Worm (Caenorhabditis elegans) whole organism, young adult: ENCODE results near the gene T16G1.4.
A peak's percentile ranks its signal among the peaks of the same experiment; 100 is the strongest.
"Not testable (repeated sequence)": the region's sequence is repeated elsewhere in the genome, so short reads cannot be mapped to it uniquely, and the experiment has no call there.

Source experiments
- B0019.2 ChIP-seq: fragments of 200-800 bp; sonication (Bioruptor generic); conservative IDR thresholded peaks from 2 replicates; pipeline ENCODE4 v1.3.6; 2022; ENCODE audit warnings: missing genetic modification reagents, missing genetic modification characterization, missing compliant biosample characterization
- B0261.1 ChIP-seq: sonication (generic microtip); optimal IDR thresholded peaks from 2 replicates; lab custom pipeline; 2016; ENCODE audit warnings: mild to moderate bottlenecking, missing genetic modification characterization, moderate library complexity, missing compliant biosample characterization
- B0336.3 ChIP-seq: fragments of 200-800 bp; sonication (Bioruptor generic); IDR thresholded peaks from 2 replicates; pipeline ENCODE4 v1.3.6; 2022; ENCODE audit warnings: missing genetic modification characterization, missing compliant biosample characterization
- C06A6.2 ChIP-seq: fragments of 200-800 bp; sonication (Bioruptor generic); conservative IDR thresholded peaks from 2 replicates; pipeline ENCODE4 v1.3.6; 2022; ENCODE audit warnings: missing genetic modification characterization, missing compliant biosample characterization
- D2030.7 ChIP-seq: fragments of 200-800 bp; sonication (Bioruptor generic); IDR thresholded peaks from 2 replicates; pipeline ENCODE4 v1.3.6; 2022; ENCODE audit warnings: missing genetic modification reagents, missing genetic modification characterization, missing compliant biosample characterization
- F33H1.4 ChIP-seq: fragments of 200-800 bp; sonication (Bioruptor generic); IDR thresholded peaks from 2 replicates; pipeline ENCODE4 v1.3.6; 2022; ENCODE audit warnings: missing genetic modification reagents, missing genetic modification characterization, missing compliant biosample characterization
- F37B4.10 ChIP-seq: fragments of 200-800 bp; sonication (Bioruptor generic); IDR thresholded peaks from 2 replicates; pipeline ENCODE4 v1.3.6; 2022; ENCODE audit warnings: missing genetic modification characterization, missing compliant biosample characterization
- K11D2.4 ChIP-seq: fragments of 200-800 bp; sonication (Bioruptor generic); IDR thresholded peaks from 2 replicates; pipeline ENCODE4 v1.3.6; 2022; ENCODE audit warnings: missing genetic modification reagents, missing genetic modification characterization, missing compliant biosample characterization
- Y53G8AR.9 ChIP-seq: fragments of 200-800 bp; sonication (Bioruptor generic); conservative IDR thresholded peaks from 2 replicates; pipeline ENCODE4 v1.3.6; 2022; ENCODE audit warnings: missing genetic modification reagents, missing genetic modification characterization, missing compliant biosample characterization
- Y67H2A.10 ChIP-seq: fragments of 200-800 bp; sonication (Bioruptor generic); conservative IDR thresholded peaks from 2 replicates; pipeline ENCODE4 v1.3.6; 2022; ENCODE audit warnings: missing genetic modification reagents, missing genetic modification characterization, missing compliant biosample characterization
- Y95B8A.8 ChIP-seq: fragments of 200-800 bp; sonication (Bioruptor generic); IDR thresholded peaks from 2 replicates; pipeline ENCODE4 v1.3.6; 2022; ENCODE audit warnings: missing genetic modification reagents, missing genetic modification characterization, missing compliant biosample characterization
- attf-3 ChIP-seq: fragments of 200-800 bp; sonication (Bioruptor generic); conservative IDR thresholded peaks from 2 replicates; pipeline ENCODE4 v1.3.6; 2022; ENCODE audit warnings: missing genetic modification reagents, missing genetic modification characterization, missing compliant biosample characterization
- attf-5 ChIP-seq: fragments of 200-800 bp; sonication (Bioruptor generic); optimal IDR thresholded peaks from 2 replicates; lab custom pipeline; 2018; ENCODE audit warnings: mild to moderate bottlenecking, missing genetic modification characterization, missing compliant biosample characterization
- attf-6 ChIP-seq: fragments of 200-800 bp; sonication (Bioruptor generic); IDR thresholded peaks from 2 replicates; pipeline ENCODE4 v1.3.6; 2022; ENCODE audit warnings: missing genetic modification reagents, missing genetic modification characterization, missing compliant biosample characterization
- ceh-100 ChIP-seq: fragments of 200-800 bp; sonication (Bioruptor generic); IDR thresholded peaks from 2 replicates; pipeline ENCODE4 v1.3.6; 2022; ENCODE audit warnings: missing genetic modification reagents, missing genetic modification characterization, missing compliant biosample characterization
- ceh-91 ChIP-seq: fragments of 200-800 bp; sonication (Bioruptor generic); IDR thresholded peaks from 2 replicates; pipeline ENCODE4 v1.3.6; 2022; ENCODE audit warnings: missing genetic modification reagents, missing genetic modification characterization, missing compliant biosample characterization
- dox-1 ChIP-seq: fragments of 200-800 bp; sonication (Bioruptor generic); IDR thresholded peaks from 2 replicates; pipeline ENCODE4 v1.3.6; 2022; ENCODE audit warnings: missing genetic modification reagents, missing genetic modification characterization, missing compliant biosample characterization
- dpl-1 ChIP-seq: fragments of 150-350 bp; optimal IDR thresholded peaks from 2 replicates; lab custom pipeline; 2014; ENCODE audit warnings: missing biosample characterization, missing genetic modification reagents, missing genetic modification characterization
- egl-18 ChIP-seq: fragments of 200-800 bp; sonication (Bioruptor generic); IDR thresholded peaks from 2 replicates; pipeline ENCODE4 v1.3.6; 2022; ENCODE audit warnings: missing genetic modification reagents, missing genetic modification characterization, missing compliant biosample characterization
- egl-44 ChIP-seq: fragments of 200-800 bp; sonication (Bioruptor generic); IDR thresholded peaks from 2 replicates; pipeline ENCODE4 v1.3.6; 2022; ENCODE audit warnings: missing genetic modification reagents, missing genetic modification characterization, missing compliant biosample characterization
- egrh-3 ChIP-seq: fragments of 200-800 bp; sonication (Bioruptor generic); IDR thresholded peaks from 2 replicates; pipeline ENCODE4 v1.3.6; 2022; ENCODE audit warnings: missing genetic modification reagents, missing genetic modification characterization, missing compliant biosample characterization
- ekl-4 ChIP-seq: fragments of 200-800 bp; sonication (Bioruptor generic); IDR thresholded peaks from 2 replicates; pipeline ENCODE4 v1.3.6; 2022; ENCODE audit warnings: missing genetic modification reagents, missing genetic modification characterization, missing compliant biosample characterization
- hmg-1.2 ChIP-seq: fragments of 200-800 bp; sonication (Bioruptor generic); IDR thresholded peaks from 2 replicates; pipeline ENCODE4 v1.3.6; 2022; ENCODE audit warnings: missing genetic modification reagents, missing genetic modification characterization, missing compliant biosample characterization
- let-607 ChIP-seq, 2 experiments: fragments of 200-800 bp in 1 of 2; sonication (Bioruptor generic) in 1 of 2; sonication (generic microtip) in 1 of 2; optimal IDR thresholded peaks; 2 replicates each; lab custom pipeline; 2016 to 2018; ENCODE audit warnings: mild to moderate bottlenecking in 2 of 2, missing compliant biosample characterization in 2 of 2, missing genetic modification characterization in 2 of 2, moderate library complexity in 2 of 2, missing genotype in 1 of 2
- lin-26 ChIP-seq: fragments of 200-800 bp; sonication (Bioruptor generic); IDR thresholded peaks from 2 replicates; pipeline ENCODE4 v1.3.6; 2022; ENCODE audit warnings: missing genetic modification reagents, missing genetic modification characterization, missing compliant biosample characterization
- lin-54 ChIP-seq: fragments of 200-800 bp; sonication (Bioruptor generic); optimal IDR thresholded peaks from 2 replicates; lab custom pipeline; 2018; ENCODE audit warnings: mild to moderate bottlenecking, missing genetic modification characterization, missing compliant biosample characterization
- lir-1 ChIP-seq: fragments of 200-800 bp; sonication (Bioruptor generic); conservative IDR thresholded peaks from 2 replicates; pipeline ENCODE4 v1.3.6; 2022; ENCODE audit warnings: missing genetic modification reagents, missing genetic modification characterization, missing compliant biosample characterization
- lsl-1 ChIP-seq: fragments of 200-800 bp; sonication (Bioruptor generic); optimal IDR thresholded peaks from 2 replicates; lab custom pipeline; 2018; ENCODE audit warnings: mild to moderate bottlenecking, missing genetic modification characterization, moderate library complexity, missing compliant biosample characterization
- madf-10 ChIP-seq: sonication (generic microtip); optimal IDR thresholded peaks from 2 replicates; lab custom pipeline; 2016; ENCODE audit warnings: mild to moderate bottlenecking, missing genetic modification characterization, missing compliant biosample characterization
- madf-3 ChIP-seq: fragments of 200-800 bp; sonication (Bioruptor generic); IDR thresholded peaks from 2 replicates; pipeline ENCODE4 v1.3.6; 2022; ENCODE audit warnings: missing genetic modification reagents, missing genetic modification characterization, missing compliant biosample characterization
- madf-6 ChIP-seq: fragments of 200-800 bp; sonication (Bioruptor generic); IDR thresholded peaks from 2 replicates; pipeline ENCODE4 v1.3.6; 2022; ENCODE audit warnings: missing genetic modification reagents, missing genetic modification characterization, missing compliant biosample characterization
- madf-8 ChIP-seq: fragments of 200-800 bp; sonication (Bioruptor generic); conservative IDR thresholded peaks from 2 replicates; pipeline ENCODE4 v1.3.6; 2022; ENCODE audit warnings: missing genetic modification reagents, missing genetic modification characterization, missing compliant biosample characterization
- mcd-1 ChIP-seq: fragments of 200-800 bp; sonication (Bioruptor generic); IDR thresholded peaks from 2 replicates; pipeline ENCODE4 v1.3.6; 2022; ENCODE audit warnings: missing genetic modification reagents, missing genetic modification characterization, missing compliant biosample characterization
- nfyb-1 ChIP-seq: fragments of 200-800 bp; sonication (Bioruptor generic); IDR thresholded peaks from 2 replicates; pipeline ENCODE4 v1.3.6; 2022; ENCODE audit warnings: missing genetic modification reagents, missing genetic modification characterization, missing compliant biosample characterization
- nhr-80 ChIP-seq: sonication (generic microtip); optimal IDR thresholded peaks from 2 replicates; lab custom pipeline; 2016; ENCODE audit warnings: missing genetic modification characterization, missing compliant biosample characterization
- nhr-90 ChIP-seq: sonication (generic microtip); optimal IDR thresholded peaks from 2 replicates; lab custom pipeline; 2016; ENCODE audit warnings: missing genotype, mild to moderate bottlenecking, missing genetic modification characterization, missing compliant biosample characterization
- pbrm-1 ChIP-seq: fragments of 200-800 bp; sonication (Bioruptor generic); IDR thresholded peaks from 2 replicates; pipeline ENCODE4 v1.3.6; 2022; ENCODE audit warnings: missing genetic modification reagents, missing genetic modification characterization, missing compliant biosample characterization
- rcor-1 ChIP-seq: fragments of 200-800 bp; sonication (Bioruptor generic); IDR thresholded peaks from 2 replicates; pipeline ENCODE4 v1.3.6; 2022; ENCODE audit warnings: missing genetic modification reagents, missing genetic modification characterization, missing compliant biosample characterization
- snpc-4 ChIP-seq, 5 experiments: fragments of 150-350 bp in 1 of 5; sonication (generic microtip) in 4 of 5; optimal IDR thresholded peaks; 2 replicates each; lab custom pipeline; 2014 to 2018; ENCODE audit warnings: missing genetic modification characterization in 5 of 5, missing biosample characterization in 3 of 5, antibody characterized with exemption in 2 of 5, mild to moderate bottlenecking in 2 of 5, missing compliant biosample characterization in 2 of 5, missing genotype in 2 of 5, moderate library complexity in 2 of 5, missing genetic modification reagents in 1 of 5
- somi-1 ChIP-seq: fragments of 200-800 bp; sonication (Bioruptor generic); optimal IDR thresholded peaks from 2 replicates; lab custom pipeline; 2018; ENCODE audit warnings: mild to moderate bottlenecking, missing genetic modification characterization, missing compliant biosample characterization
- tbp1 ChIP-seq: fragments of 200-800 bp; sonication (Bioruptor generic); optimal IDR thresholded peaks from 2 replicates; lab custom pipeline; 2018; ENCODE audit warnings: mild to moderate bottlenecking, missing genetic modification characterization, missing compliant biosample characterization
- tlf-1 ChIP-seq: fragments of 200-800 bp; sonication (Bioruptor generic); optimal IDR thresholded peaks from 2 replicates; lab custom pipeline; 2018; ENCODE audit warnings: mild to moderate bottlenecking, missing genetic modification characterization, missing compliant biosample characterization
- ztf-18 ChIP-seq: sonication (generic microtip); optimal IDR thresholded peaks from 2 replicates; lab custom pipeline; 2016; ENCODE audit warnings: missing genotype, mild to moderate bottlenecking, missing genetic modification characterization, missing compliant biosample characterization
- ztf-26 ChIP-seq: sonication (generic microtip); optimal IDR thresholded peaks from 2 replicates; lab custom pipeline; 2017; ENCODE audit warnings: missing genetic modification characterization, missing compliant biosample characterization
- ztf-28 ChIP-seq: fragments of 200-800 bp; sonication (Bioruptor generic); IDR thresholded peaks from 2 replicates; pipeline ENCODE4 v1.3.6; 2022; ENCODE audit warnings: missing genetic modification reagents, missing genetic modification characterization, missing compliant biosample characterization
- ztf-3 ChIP-seq: fragments of 200-800 bp; sonication (Bioruptor generic); optimal IDR thresholded peaks from 2 replicates; lab custom pipeline; 2018; ENCODE audit warnings: mild to moderate bottlenecking, missing genetic modification characterization, missing compliant biosample characterization
- ztf-6 ChIP-seq: fragments of 200-800 bp; sonication (Bioruptor generic); IDR thresholded peaks from 2 replicates; pipeline ENCODE4 v1.3.6; 2022; ENCODE audit warnings: missing genetic modification reagents, missing genetic modification characterization, missing compliant biosample characterization

Gene T16G1.4

DNA sequence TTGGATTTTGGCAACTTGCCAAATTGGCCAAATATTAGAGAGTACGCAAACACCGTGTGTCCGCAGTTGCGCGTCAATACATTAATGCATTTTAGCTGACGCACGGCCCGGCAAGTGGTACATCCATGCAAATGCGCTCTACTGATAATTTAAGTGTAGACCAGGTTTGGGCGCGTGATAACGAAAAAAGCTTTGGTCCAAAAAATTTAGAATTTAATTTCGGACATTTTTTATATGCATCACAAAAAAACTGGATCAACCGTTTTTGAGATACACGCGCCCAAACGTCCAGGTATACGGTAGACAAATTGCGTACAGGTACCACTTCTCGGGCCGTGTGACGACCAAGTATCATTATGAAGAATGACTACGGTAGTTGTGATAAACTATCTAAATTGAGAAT lies 26.3 kb upstream of the T16G1.4 start, which contains the start of gene R186.8:
R186.8 (minus strand) TSS at position 58 of the 403 bp plus-strand sequence.
- not testable (repeated sequence) for TF ChIP-seq snpc-4 (GFP tag; optimal IDR thresholded peaks at IDR 0.05; lab: Kevin White, UChicago)
- peak in 2 of 4 experiments; percentile 58 to 64 for TF ChIP-seq snpc-4 (tag; optimal IDR thresholded peaks at IDR 0.05; lab: Kevin White, UChicago)
- peak; percentile 72 for TF ChIP-seq ztf-18 (tag; lab: Kevin White, UChicago)
- TF ChIP-seq ztf-6 = 0 out of 2 replicates have a peak, but pooled peaks have one; percentile 7
- TF ChIP-seq lin-26 = peak; percentile 68; the same call in 1 of the 2 replicates
- 0 out of 2 replicates have a peak, but pooled peaks have one; percentile 18 for TF ChIP-seq ztf-28 (GFP tag; lab: Robert Waterston, UW)
- peak; percentile 70 for TF ChIP-seq F33H1.4 (GFP tag; lab: Robert Waterston, UW)
- TF ChIP-seq ceh-91 (GFP tag; lab: Robert Waterston, UW) = peak; percentile 89
- peak; percentile 91 to 94 for TF ChIP-seq let-607 (tag; optimal IDR thresholded peaks at IDR 0.05; lab: Kevin White, UChicago)
- peak; percentile 92 for TF ChIP-seq hmg-1.2 (GFP tag; lab: Robert Waterston, UW)
- peak; percentile 92 for TF ChIP-seq attf-5 (GFP tag; lab: Kevin White, UChicago)
- TF ChIP-seq Y67H2A.10 = peak; percentile 68; the same call in 1 of the 2 replicates
- TF ChIP-seq nfyb-1 (GFP tag; lab: Robert Waterston, UW) = peak; percentile 86
- TF ChIP-seq tlf-1 (GFP tag; lab: Kevin White, UChicago) = peak; percentile 57
- TF ChIP-seq F37B4.10 = 0 out of 2 replicates have a peak, but pooled peaks have one; percentile 70
- TF ChIP-seq B0336.3 (GFP tag; lab: Robert Waterston, UW) = peak; percentile 76; the same call in 1 of the 2 replicates
- peak; percentile 81 for TF ChIP-seq rcor-1
- TF ChIP-seq ztf-3 (GFP tag; lab: Kevin White, UChicago) = peak; percentile 23
- TF ChIP-seq egl-44 (GFP tag; lab: Robert Waterston, UW) = 0 out of 2 replicates have a peak, but pooled peaks have one; percentile 49
- peak; percentile 66 for TF ChIP-seq lin-54 (GFP tag; lab: Kevin White, UChicago)
- 0 out of 2 replicates have a peak, but pooled peaks have one; percentile 56 for TF ChIP-seq egl-18
- TF ChIP-seq madf-10 (tag; lab: Kevin White, UChicago) = peak; percentile 15
- TF ChIP-seq D2030.7 (GFP tag; lab: Robert Waterston, UW) = peak; percentile 79
- peak; percentile 19 for TF ChIP-seq dpl-1 (GFP tag; lab: Kevin White, UChicago)
- TF ChIP-seq tbp1 (GFP tag; lab: Kevin White, UChicago) = peak; percentile 60
- peak; percentile 72 for TF ChIP-seq ceh-100 (GFP tag; lab: Robert Waterston, UW)
- peak; percentile 91 for TF ChIP-seq K11D2.4 (GFP tag; lab: Robert Waterston, UW)
- TF ChIP-seq B0019.2 (GFP tag; lab: Robert Waterston, UW) = peak; percentile 63; the same call in 1 of the 2 replicates
- peak; percentile 89 for TF ChIP-seq pbrm-1 (GFP tag; lab: Robert Waterston, UW)
- TF ChIP-seq lsl-1 = peak; percentile 76
- TF ChIP-seq egrh-3 (GFP tag; lab: Robert Waterston, UW) = peak; percentile 57; the same call in 1 of the 2 replicates
- peak; percentile 71 for TF ChIP-seq ztf-26
- TF ChIP-seq madf-6 (GFP tag; lab: Robert Waterston, UW) = peak; percentile 68
- peak; percentile 63 for TF ChIP-seq somi-1
- TF ChIP-seq Y53G8AR.9 (GFP tag; lab: Robert Waterston, UW) = peak; percentile 70
- TF ChIP-seq nhr-80 = peak; percentile 68
- peak; percentile 78 for TF ChIP-seq ekl-4 (GFP tag; lab: Robert Waterston, UW)
- TF ChIP-seq attf-6 = peak; percentile 29; the same call in 1 of the 2 replicates
- TF ChIP-seq B0261.1 = peak; percentile 8
- TF ChIP-seq lir-1 (GFP tag; lab: Robert Waterston, UW) = 0 out of 2 replicates have a peak, but pooled peaks have one; percentile 32
- TF ChIP-seq dox-1 = peak; percentile 97
- peak; percentile 98 for TF ChIP-seq mcd-1 (GFP tag; lab: Robert Waterston, UW)
- TF ChIP-seq attf-3 = peak; percentile 88
- TF ChIP-seq madf-8 (GFP tag; lab: Robert Waterston, UW) = peak; percentile 28; the same call in 1 of the 2 replicates
- peak; percentile 78; the same call in 1 of the 2 replicates for TF ChIP-seq madf-3
- peak; percentile 66; the same call in 1 of the 2 replicates for TF ChIP-seq Y95B8A.8 (GFP tag; lab: Robert Waterston, UW)
- peak; percentile 16 for TF ChIP-seq nhr-90 (tag; lab: Kevin White, UChicago)
- TF ChIP-seq C06A6.2 = peak; percentile 40; the same call in 1 of the 2 replicates
